Worm (Caenorhabditis elegans) whole organism, L4 larva: ENCODE measurements around the gene R04D3.3.
A peak's percentile ranks its signal among the peaks of the same experiment; 100 is the strongest.

Source experiments
- F37D6.2 ChIP-seq: sonication (generic microtip); optimal IDR thresholded peaks from 2 replicates; lab custom pipeline; 2016; ENCODE audit warnings: mild to moderate bottlenecking, missing genetic modification characterization, missing compliant biosample characterization
- F49E8.2 ChIP-seq: sonication (generic microtip); optimal IDR thresholded peaks from 2 replicates; lab custom pipeline; 2016; ENCODE audit warnings: missing compliant biosample characterization, mild to moderate bottlenecking, missing genetic modification characterization, borderline replicate concordance
- ceh-28 ChIP-seq: fragments of 150-350 bp; optimal IDR thresholded peaks from 2 replicates; lab custom pipeline; 2014; ENCODE audit warnings: missing biosample characterization, missing genetic modification reagents, missing genetic modification characterization
- ces-1 ChIP-seq: fragments of 150-350 bp; sonication (generic microtip); optimal IDR thresholded peaks from 4 replicates; lab custom pipeline; 2014; ENCODE audit warnings: missing biosample characterization, missing genetic modification reagents, missing genetic modification characterization
- nhr-11 ChIP-seq: fragments of 150-350 bp; optimal IDR thresholded peaks from 2 replicates; lab custom pipeline; 2014; ENCODE audit warnings: missing biosample characterization, missing genetic modification characterization
- zfp-3 ChIP-seq: fragments of 200-800 bp; sonication (Bioruptor generic); conservative IDR thresholded peaks from 2 replicates; pipeline ENCODE4 v1.3.6; 2022; ENCODE audit warnings: missing genetic modification reagents, missing genetic modification characterization, missing compliant biosample characterization
- zip-2 ChIP-seq: fragments of 150-350 bp; optimal IDR thresholded peaks from 2 replicates; lab custom pipeline; 2014; ENCODE audit warnings: missing biosample characterization, missing genetic modification characterization

ce11 chrX:13283462-13283861 lies 7.0 kb downstream of the R04D3.3 start:
- TF ChIP-seq zip-2 (tag; lab: Kevin White, UChicago) = peak; percentile 17
- TF ChIP-seq ces-1 (GFP tag; lab: Kevin White, UChicago) = no peak
- 0 out of 2 replicates have a peak, but pooled peaks have one; percentile 12 for TF ChIP-seq zfp-3 (GFP tag; lab: Robert Waterston, UW)
- TF ChIP-seq ceh-28 (tag; lab: Kevin White, UChicago) = no peak
- TF ChIP-seq nhr-11 (tag; lab: Kevin White, UChicago) = no peak
- no peak for TF ChIP-seq F37D6.2 (tag; lab: Kevin White, UChicago)
- peak; percentile 28 for TF ChIP-seq F49E8.2 (tag; lab: Kevin White, UChicago)
